Worm (Caenorhabditis elegans) whole organism, young adult: Measurements from ENCODE around the gene arp-1.

ENCODE experiments used
- K12H6.12 ChIP-seq: fragments of 200-800 bp; sonication (Bioruptor generic); optimal IDR thresholded peaks from 2 replicates; lab custom pipeline; 2018; ENCODE audit warnings: mild to moderate bottlenecking, missing genetic modification characterization, missing compliant biosample characterization
- dpl-1 ChIP-seq: fragments of 150-350 bp; optimal IDR thresholded peaks from 2 replicates; lab custom pipeline; 2014; ENCODE audit warnings: missing biosample characterization, missing genetic modification reagents, missing genetic modification characterization
- efl-1 ChIP-seq: fragments of 150-350 bp; optimal IDR thresholded peaks from 2 replicates; lab custom pipeline; 2014; ENCODE audit warnings: missing biosample characterization, missing genetic modification reagents, missing genetic modification characterization
- ets-4 ChIP-seq: fragments of 200-800 bp; sonication (Bioruptor generic); optimal IDR thresholded peaks from 2 replicates; lab custom pipeline; 2018; ENCODE audit warnings: mild to moderate bottlenecking, missing genetic modification characterization, missing compliant biosample characterization
- madf-10 ChIP-seq: sonication (generic microtip); optimal IDR thresholded peaks from 2 replicates; lab custom pipeline; 2016; ENCODE audit warnings: mild to moderate bottlenecking, missing genetic modification characterization, missing compliant biosample characterization
- madf-3 ChIP-seq: fragments of 200-800 bp; sonication (Bioruptor generic); IDR thresholded peaks from 2 replicates; pipeline ENCODE4 v1.3.6; 2022; ENCODE audit warnings: missing genetic modification reagents, missing genetic modification characterization, missing compliant biosample characterization
- pha-4 ChIP-seq: fragments of 150-350 bp; sonication (generic microtip); optimal IDR thresholded peaks from 2 replicates; lab custom pipeline; 2014; ENCODE audit warnings: missing biosample characterization, missing genetic modification reagents, missing genetic modification characterization
- sea-2 ChIP-seq: fragments of 200-800 bp; sonication (Bioruptor generic); IDR thresholded peaks from 2 replicates; pipeline ENCODE4 v1.3.6; 2022; ENCODE audit warnings: missing genetic modification characterization, missing compliant biosample characterization
- ztf-28 ChIP-seq: fragments of 200-800 bp; sonication (Bioruptor generic); IDR thresholded peaks from 2 replicates; pipeline ENCODE4 v1.3.6; 2022; ENCODE audit warnings: missing genetic modification reagents, missing genetic modification characterization, missing compliant biosample characterization

DNA sequence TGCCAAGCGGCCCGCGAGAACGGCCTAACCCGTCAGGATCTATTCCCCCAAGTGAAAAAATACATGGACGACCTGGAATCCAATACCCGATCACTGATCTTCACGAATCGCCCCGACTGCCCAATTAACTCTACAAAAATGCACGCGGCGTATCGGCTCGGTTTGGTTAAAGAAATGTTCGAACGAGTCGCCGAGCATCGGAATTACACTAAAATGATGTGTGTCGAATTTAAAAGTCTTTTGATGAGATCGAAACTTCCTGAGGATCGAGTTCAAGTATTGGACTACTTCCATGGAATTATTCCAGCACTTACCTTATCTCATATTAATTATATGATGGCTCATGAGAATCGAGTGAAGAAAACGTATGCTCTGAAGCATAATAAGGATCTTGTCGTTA, 12.9 kb upstream of the arp-1 start:
- TF ChIP-seq madf-10 (tag; lab: Kevin White, UChicago) (no peak), ets-4 (no peak), ztf-28 (GFP tag; lab: Robert Waterston, UW) (no peak), efl-1 (no peak), madf-3 (GFP tag; lab: Robert Waterston, UW) (no peak), pha-4 (no peak), sea-2 (GFP tag; lab: Robert Waterston, UW) (no peak), K12H6.12 (tag; lab: Kevin White, UChicago) (no peak), dpl-1 (GFP tag; lab: Kevin White, UChicago) (no peak)
